Fruit fly (Drosophila melanogaster): ENCODE data around the gene CG4022.

Gene CG4022

dm6 chr3L:9422636-9423419 is 12.2 kb upstream of the CG4022 start, which contains the start of gene aay (continued):
- TF ChIP-seq Lim3 (GFP tag; IDR thresholded peaks at IDR 0.05) (peak; percentile 93), CG18619 (GFP tag; optimal IDR thresholded peaks at IDR 0.05) (peak; percentile 99), CG14667 (GFP tag; IDR thresholded peaks at IDR 0.05) (peak; percentile 96), Kr (GFP tag; optimal IDR thresholded peaks at IDR 0.05) (peak; percentile 75), hth (optimal IDR thresholded peaks at IDR 0.05) (no peak), CG12155 (GFP tag; optimal IDR thresholded peaks at IDR 0.05) (peak; percentile 97), CG9797 (GFP tag; optimal IDR thresholded peaks at IDR 0.05) (peak; percentile 51), Six4 (GFP tag; optimal IDR thresholded peaks at IDR 0.05) (peak; percentile 99), gfzf (GFP tag; optimal IDR thresholded peaks at IDR 0.05) (peak; percentile 29), Ada2b (GFP tag; IDR thresholded peaks at IDR 0.05) (peak; percentile 98), CG3995 (GFP tag; optimal IDR thresholded peaks at IDR 0.05) (peak; percentile 82), Nf-YA (GFP tag; IDR thresholded peaks at IDR 0.05) (peak; percentile 97), CG31224 (GFP tag; IDR thresholded peaks at IDR 0.05) (peak; percentile 94), CG12071 (GFP tag; optimal IDR thresholded peaks at IDR 0.05) (peak; percentile 98), Drgx (GFP tag; IDR thresholded peaks at IDR 0.05) (peak; percentile 98), CG7839 (tag; optimal IDR thresholded peaks at IDR 0.05) (peak; percentile 99), bsh (GFP tag; optimal IDR thresholded peaks at IDR 0.05) (peak; percentile 93 to 99), lab (GFP tag; optimal IDR thresholded peaks at IDR 0.05) (peak; percentile 99), CG18764 (GFP tag; optimal IDR thresholded peaks at IDR 0.05) (peak; percentile 98), pb (GFP tag; optimal IDR thresholded peaks at IDR 0.05) (peak; percentile 97), zen2 (GFP tag; IDR thresholded peaks at IDR 0.05; ENCODE audit: partially characterized antibody) (no peak), NfI (GFP tag; optimal IDR thresholded peaks at IDR 0.05) (peak; percentile 99), caup (GFP tag; optimal IDR thresholded peaks at IDR 0.05; ENCODE audit: severe bottlenecking) (peak; percentile 99), TFAM (GFP tag; optimal IDR thresholded peaks at IDR 0.05) (peak; percentile 92), br (optimal IDR thresholded peaks at IDR 0.05) (no peak), Sox100B (GFP tag; optimal IDR thresholded peaks at IDR 0.05) (peak; percentile 99), CG1602 (GFP tag; optimal IDR thresholded peaks at IDR 0.05) (peak; percentile 98), bbx (GFP tag; IDR thresholded peaks at IDR 0.05; ENCODE audit: partially characterized antibody) (0 out of 2 replicates have a peak, but pooled peaks have one; percentile 40), fru (optimal IDR thresholded peaks at IDR 0.05) (no peak), ind (GFP tag; optimal IDR thresholded peaks at IDR 0.05) (peak; percentile 99), ttk (GFP tag; IDR thresholded peaks at IDR 0.05) (peak; percentile 98), CG14014 (GFP tag; IDR thresholded peaks at IDR 0.05) (peak; percentile 97), Mes4 (GFP tag; optimal IDR thresholded peaks at IDR 0.05) (peak; percentile 98), Antp (GFP tag; optimal IDR thresholded peaks at IDR 0.05) (peak; percentile 91), CG13287 (GFP tag; IDR thresholded peaks at IDR 0.05; ENCODE audit: partially characterized antibody) (peak; percentile 63), YL-1 (GFP tag; optimal IDR thresholded peaks at IDR 0.05) (peak; percentile 97), Dp (GFP tag; optimal IDR thresholded peaks at IDR 0.05) (peak; percentile 21), MESR4 (GFP tag; optimal IDR thresholded peaks at IDR 0.05) (peak; percentile 87), CG4820 (GFP tag; optimal IDR thresholded peaks at IDR 0.05) (peak; percentile 98), CG17359 (tag; optimal IDR thresholded peaks at IDR 0.05) (peak; percentile 99), bcd (GFP tag; optimal IDR thresholded peaks at IDR 0.05) (peak; percentile 99), sim (GFP tag; IDR thresholded peaks at IDR 0.05) (peak; percentile 96), Ptx1 (GFP tag; IDR thresholded peaks at IDR 0.05) (peak; percentile 99), so (GFP tag; IDR thresholded peaks at IDR 0.05) (peak; percentile 98), Dfd (GFP tag; optimal IDR thresholded peaks at IDR 0.05) (peak in 1 of 2 experiments; percentile 86), disco-r (GFP tag; optimal IDR thresholded peaks at IDR 0.05) (peak; percentile 78), pfk (GFP tag; optimal IDR thresholded peaks at IDR 0.05) (peak; percentile 50), Hmx (GFP tag; optimal IDR thresholded peaks at IDR 0.05) (peak; percentile 96), CG9876 (GFP tag; optimal IDR thresholded peaks at IDR 0.05) (peak; percentile 91), CG12219 (GFP tag; optimal IDR thresholded peaks at IDR 0.05) (peak; percentile 98)

All from whole organism, embryonic.